Worm (Caenorhabditis elegans) whole organism, late embryonic: ENCODE results near the gene ilys-6.
A peak's percentile ranks its signal among the peaks of the same experiment; 100 is the strongest.

ENCODE experiments used
- C08G9.2 ChIP-seq: sonication (generic microtip); optimal IDR thresholded peaks from 2 replicates; lab custom pipeline; 2016; ENCODE audit warnings: mild to moderate bottlenecking, missing genetic modification characterization, moderate library complexity, missing compliant biosample characterization
- F13H6.1 ChIP-seq: sonication (generic microtip); optimal IDR thresholded peaks from 2 replicates; lab custom pipeline; 2016; ENCODE audit warnings: missing genetic modification characterization, missing compliant biosample characterization
- K02D7.2 ChIP-seq: sonication (generic microtip); optimal IDR thresholded peaks from 2 replicates; lab custom pipeline; 2017; ENCODE audit warnings: mild to moderate bottlenecking, missing genetic modification characterization, missing compliant biosample characterization
- K09A11.1 ChIP-seq: sonication (generic microtip); optimal IDR thresholded peaks from 2 replicates; lab custom pipeline; 2017; ENCODE audit warnings: antibody characterized with exemption, mild to moderate bottlenecking, missing genetic modification characterization, missing compliant biosample characterization; ENCODE audit not compliant: insufficient read depth
- Y22D7AL.16 ChIP-seq: sonication (generic microtip); optimal IDR thresholded peaks from 2 replicates; lab custom pipeline; 2016; ENCODE audit warnings: missing genetic modification characterization, missing compliant biosample characterization
- ahr-1 ChIP-seq: sonication (generic microtip); optimal IDR thresholded peaks from 2 replicates; lab custom pipeline; 2016; ENCODE audit warnings: missing genetic modification characterization, missing compliant biosample characterization
- ama-1 ChIP-seq: fragments of 150-350 bp; optimal IDR thresholded peaks from 2 replicates; lab custom pipeline; 2014
- ceh-18 ChIP-seq: sonication (generic microtip); optimal IDR thresholded peaks from 2 replicates; lab custom pipeline; 2016; ENCODE audit warnings: missing genetic modification characterization, missing compliant biosample characterization
- ceh-2 ChIP-seq: sonication (generic microtip); optimal IDR thresholded peaks from 2 replicates; lab custom pipeline; 2016; ENCODE audit warnings: missing genotype, missing genetic modification characterization, missing compliant biosample characterization
- ceh-24 ChIP-seq: sonication (generic microtip); optimal IDR thresholded peaks from 2 replicates; lab custom pipeline; 2016; ENCODE audit warnings: mild to moderate bottlenecking, missing genetic modification characterization, missing compliant biosample characterization
- ceh-30 ChIP-seq: fragments of 150-350 bp; optimal IDR thresholded peaks from 2 replicates; lab custom pipeline; 2014; ENCODE audit warnings: missing biosample characterization, missing genetic modification characterization
- ceh-34 ChIP-seq: sonication (generic microtip); optimal IDR thresholded peaks from 2 replicates; lab custom pipeline; 2016; ENCODE audit warnings: mild to moderate bottlenecking, missing genetic modification characterization, missing compliant biosample characterization
- ceh-45 ChIP-seq: fragments of 200-800 bp; sonication (Bioruptor generic); IDR thresholded peaks from 2 replicates; pipeline ENCODE4 v1.3.6; 2022; ENCODE audit warnings: missing genetic modification reagents, missing genetic modification characterization, missing compliant biosample characterization
- ceh-48 ChIP-seq: sonication (generic microtip); optimal IDR thresholded peaks from 2 replicates; lab custom pipeline; 2016; ENCODE audit warnings: missing genetic modification characterization, inconsistent platforms, missing compliant biosample characterization
- ceh-6 ChIP-seq: fragments of 200-800 bp; sonication (Bioruptor generic); optimal IDR thresholded peaks from 2 replicates; lab custom pipeline; 2018; ENCODE audit warnings: mild to moderate bottlenecking, missing genetic modification characterization, missing compliant biosample characterization
- dve-1 ChIP-seq: sonication (generic microtip); optimal IDR thresholded peaks from 2 replicates; lab custom pipeline; 2017; ENCODE audit warnings: antibody characterized with exemption, mild to moderate bottlenecking, missing genetic modification characterization, missing compliant biosample characterization
- elt-4 ChIP-seq: sonication (generic microtip); optimal IDR thresholded peaks from 2 replicates; lab custom pipeline; 2016; ENCODE audit warnings: missing genetic modification characterization, missing compliant biosample characterization
- eyg-1 ChIP-seq: sonication (generic microtip); optimal IDR thresholded peaks from 2 replicates; lab custom pipeline; 2016; ENCODE audit warnings: missing genotype, missing genetic modification characterization, missing compliant biosample characterization
- fax-1 ChIP-seq: sonication (generic microtip); optimal IDR thresholded peaks from 2 replicates; lab custom pipeline; 2016; ENCODE audit warnings: missing genotype, missing genetic modification characterization, missing compliant biosample characterization
- fkh-6 ChIP-seq: sonication (generic microtip); optimal IDR thresholded peaks from 2 replicates; lab custom pipeline; 2016; ENCODE audit warnings: missing genetic modification characterization, missing compliant biosample characterization
- gmeb-2 ChIP-seq: sonication (generic microtip); optimal IDR thresholded peaks from 2 replicates; lab custom pipeline; 2016; ENCODE audit warnings: missing genetic modification characterization, inconsistent platforms, missing compliant biosample characterization
- hlh-15 ChIP-seq: sonication (generic microtip); optimal IDR thresholded peaks from 2 replicates; lab custom pipeline; 2016; ENCODE audit warnings: missing genetic modification characterization, missing compliant biosample characterization
- hlh-30 ChIP-seq: sonication (generic microtip); optimal IDR thresholded peaks from 2 replicates; lab custom pipeline; 2017; ENCODE audit warnings: antibody characterized with exemption, missing genetic modification characterization, missing compliant biosample characterization; ENCODE audit not compliant: insufficient read depth
- hlh-8 ChIP-seq: sonication (generic microtip); optimal IDR thresholded peaks from 2 replicates; lab custom pipeline; 2016; ENCODE audit warnings: missing genotype, missing genetic modification characterization, missing compliant biosample characterization
- lim-6 ChIP-seq: sonication (generic microtip); optimal IDR thresholded peaks from 2 replicates; lab custom pipeline; 2016; ENCODE audit warnings: missing genetic modification characterization, missing compliant biosample characterization
- lin-11 ChIP-seq: fragments of 200-800 bp; sonication (Bioruptor generic); optimal IDR thresholded peaks from 2 replicates; lab custom pipeline; 2018; ENCODE audit warnings: mild to moderate bottlenecking, missing genetic modification characterization, missing compliant biosample characterization
- madf-2 ChIP-seq: sonication (generic microtip); optimal IDR thresholded peaks from 2 replicates; lab custom pipeline; 2017; ENCODE audit warnings: missing genetic modification characterization, missing compliant biosample characterization
- nfya-1 ChIP-seq: sonication (generic microtip); optimal IDR thresholded peaks from 2 replicates; lab custom pipeline; 2017; ENCODE audit warnings: missing genetic modification characterization, mild to moderate bottlenecking, missing compliant biosample characterization, antibody characterized with exemption, moderate library complexity
- nhr-11 ChIP-seq: fragments of 150-350 bp; optimal IDR thresholded peaks from 2 replicates; lab custom pipeline; 2014; ENCODE audit warnings: missing biosample characterization, missing genetic modification characterization
- nhr-232 ChIP-seq: sonication (generic microtip); optimal IDR thresholded peaks from 2 replicates; lab custom pipeline; 2016; ENCODE audit warnings: missing genetic modification characterization, missing compliant biosample characterization
- odd-2 ChIP-seq: sonication (generic microtip); optimal IDR thresholded peaks from 2 replicates; lab custom pipeline; 2017; ENCODE audit warnings: antibody characterized with exemption, mild to moderate bottlenecking, missing genetic modification characterization, missing compliant biosample characterization
- pag-3 ChIP-seq: sonication (generic microtip); optimal IDR thresholded peaks from 2 replicates; lab custom pipeline; 2016; ENCODE audit warnings: missing compliant biosample characterization, missing genetic modification characterization, borderline replicate concordance
- pax-1 ChIP-seq: fragments of 150-350 bp; optimal IDR thresholded peaks from 2 replicates; lab custom pipeline; 2014; ENCODE audit warnings: missing biosample characterization, missing genetic modification characterization
- pha-2 ChIP-seq: sonication (generic microtip); optimal IDR thresholded peaks from 2 replicates; lab custom pipeline; 2017; ENCODE audit warnings: mild to moderate bottlenecking, missing genetic modification characterization, missing compliant biosample characterization
- pha-4 ChIP-seq: fragments of 150-350 bp; optimal IDR thresholded peaks from 2 replicates; lab custom pipeline; 2018; ENCODE audit warnings: missing biosample characterization, missing genetic modification reagents, missing genetic modification characterization
- ref-2 ChIP-seq: sonication (generic microtip); optimal IDR thresholded peaks from 2 replicates; lab custom pipeline; 2016; ENCODE audit warnings: missing genetic modification characterization, missing compliant biosample characterization
- sox-2 ChIP-seq: fragments of 200-800 bp; sonication (Bioruptor generic); IDR thresholded peaks from 2 replicates; pipeline ENCODE4 v1.3.6; 2022; ENCODE audit warnings: missing genetic modification reagents, missing genetic modification characterization, missing compliant biosample characterization
- sox-4 ChIP-seq: sonication (generic microtip); optimal IDR thresholded peaks from 2 replicates; lab custom pipeline; 2017; ENCODE audit warnings: mild to moderate bottlenecking, missing genetic modification characterization, inconsistent platforms, missing compliant biosample characterization
- tbx-2 ChIP-seq: sonication (generic microtip); optimal IDR thresholded peaks from 2 replicates; lab custom pipeline; 2016; ENCODE audit warnings: missing genetic modification characterization, missing compliant biosample characterization
- ttx-3 ChIP-seq: sonication (generic microtip); optimal IDR thresholded peaks from 2 replicates; lab custom pipeline; 2016; ENCODE audit warnings: missing genetic modification reagents, missing genetic modification characterization, missing compliant biosample characterization
- unc-42 ChIP-seq: sonication (generic microtip); optimal IDR thresholded peaks from 2 replicates; lab custom pipeline; 2016; ENCODE audit warnings: missing genotype, missing genetic modification characterization, missing compliant biosample characterization
- unc-55 ChIP-seq: sonication (generic microtip); optimal IDR thresholded peaks from 2 replicates; lab custom pipeline; 2017; ENCODE audit warnings: missing biosample characterization, missing genetic modification reagents, missing genetic modification characterization
- unc-86 ChIP-seq: sonication (generic microtip); optimal IDR thresholded peaks from 2 replicates; lab custom pipeline; 2016; ENCODE audit warnings: missing genetic modification characterization, missing compliant biosample characterization
- ztf-16 ChIP-seq: sonication (generic microtip); optimal IDR thresholded peaks from 2 replicates; lab custom pipeline; 2017; ENCODE audit warnings: missing genetic modification characterization, missing compliant biosample characterization

The ilys-6 gene

ce11 chrIV:4024159-4025004, 39.1 kb downstream of the ilys-6 start (continued):
- TF ChIP-seq F13H6.1 (tag; lab: Kevin White, UChicago) (no peak), ceh-48 (tag; lab: Kevin White, UChicago) (no peak), tbx-2 (peak; percentile 31), ceh-6 (GFP tag; lab: Kevin White, UChicago) (no peak), nhr-232 (tag; lab: Kevin White, UChicago) (no peak), unc-42 (tag; lab: Kevin White, UChicago) (peak; percentile 30), ztf-16 (tag; lab: Kevin White, UChicago) (no peak), lim-6 (tag; lab: Kevin White, UChicago) (no peak), K02D7.2 (tag; lab: Kevin White, UChicago) (no peak), hlh-30 (no peak), ceh-30 (tag; lab: Kevin White, UChicago) (no peak), madf-2 (tag; lab: Kevin White, UChicago) (no peak), pag-3 (tag; lab: Kevin White, UChicago) (no peak), pha-4 (tag; lab: Kevin White, UChicago) (no peak), dve-1 (tag; lab: Kevin White, UChicago) (no peak), elt-4 (tag; lab: Kevin White, UChicago) (no peak), nhr-11 (tag; lab: Kevin White, UChicago) (no peak), fax-1 (tag; lab: Kevin White, UChicago) (no peak), Y22D7AL.16 (tag; lab: Kevin White, UChicago) (no peak), C08G9.2 (tag; lab: Kevin White, UChicago) (peak; percentile 21), pha-2 (no peak), ceh-18 (tag; lab: Kevin White, UChicago) (peak; percentile 22), unc-86 (tag; lab: Kevin White, UChicago) (no peak), ceh-34 (tag; lab: Kevin White, UChicago) (peak; percentile 7), unc-55 (GFP tag; lab: Kevin White, UChicago) (no peak), sox-2 (GFP tag; lab: Robert Waterston, UW) (no peak), pax-1 (tag; lab: Kevin White, UChicago) (no peak), hlh-8 (tag; lab: Kevin White, UChicago) (no peak), ahr-1 (tag; lab: Kevin White, UChicago) (no peak), hlh-15 (tag; lab: Kevin White, UChicago) (no peak), eyg-1 (tag; lab: Kevin White, UChicago) (no peak), sox-4 (tag; lab: Kevin White, UChicago) (no peak), odd-2 (tag; lab: Kevin White, UChicago) (no peak), ceh-24 (tag; lab: Kevin White, UChicago) (no peak), gmeb-2 (tag; lab: Kevin White, UChicago) (no peak), fkh-6 (no peak), ttx-3 (tag; lab: Kevin White, UChicago) (no peak), ceh-45 (GFP tag; lab: Robert Waterston, UW) (no peak)
- TF ChIP-seq, all 69 proteins: peak for 7

- TF ChIP-seq nfya-1 (tag; lab: Kevin White, UChicago) (no peak), ceh-2 (tag; lab: Kevin White, UChicago) (no peak), unc-42 (tag; lab: Kevin White, UChicago) (peak; percentile 8), ama-1 (lab: Kevin White, UChicago) (no peak), K09A11.1 (tag; lab: Kevin White, UChicago) (no peak), ref-2 (tag; lab: Kevin White, UChicago) (no peak), lin-11 (tag; lab: Kevin White, UChicago) (no peak)
- TF ChIP-seq, all 69 proteins: peak for 1
Observed at ce11 chrIV:4021847-4022780, 41.4 kb downstream of the ilys-6 start.
